Worm (Caenorhabditis elegans) whole organism, L4 larva: ENCODE measurements around the gene F40F8.3.

Experiments
- ama-1 ChIP-seq: fragments of 150-350 bp; optimal IDR thresholded peaks from 2 replicates; lab custom pipeline; 2014; ENCODE audit warnings: inconsistent platforms, mixed read lengths
- lin-1 ChIP-seq: fragments of 200-800 bp; sonication (Bioruptor generic); IDR thresholded peaks from 2 replicates; pipeline ENCODE4 v1.3.6; 2022; ENCODE audit warnings: missing genetic modification reagents, missing genetic modification characterization, missing compliant biosample characterization
- nhr-11 ChIP-seq: fragments of 150-350 bp; optimal IDR thresholded peaks from 2 replicates; lab custom pipeline; 2014; ENCODE audit warnings: missing biosample characterization, missing genetic modification characterization
- pqm-1 ChIP-seq: sonication (generic microtip); optimal IDR thresholded peaks from 2 replicates; lab custom pipeline; 2017; ENCODE audit warnings: missing biosample characterization, missing genetic modification characterization

ce11 chrII:11135773-11136172, 6.7 kb downstream of the F40F8.3 start:
- TF ChIP-seq nhr-11 (tag; lab: Kevin White, UChicago) = no peak
- no peak for TF ChIP-seq pqm-1 (tag; lab: Kevin White, UChicago)
- no peak for TF ChIP-seq lin-1 (GFP tag; lab: Robert Waterston, UW)
- TF ChIP-seq ama-1 = no peak
